Fruit fly (Drosophila melanogaster) whole organism, embryonic: ENCODE results near the gene HUWE1.
A peak's percentile ranks its signal among the peaks of the same experiment; 100 is the strongest.

Source experiments
- Asciz ChIP-seq: fragments of 200-800 bp; sonication (Bioruptor generic); optimal IDR thresholded peaks from 2 replicates; lab custom pipeline; 2017; ENCODE audit warnings: missing biosample characterization, mild to moderate bottlenecking, missing genetic modification characterization, missing genetic modification reagents
- CG1024 ChIP-seq: fragments of 200-800 bp; sonication (Bioruptor generic); IDR thresholded peaks from 2 replicates; pipeline ENCODE4 v1.3.6; 2022; ENCODE audit warnings: missing biosample characterization, missing genetic modification characterization
- CG10267 ChIP-seq: fragments of 200-800 bp; sonication (Bioruptor generic); optimal IDR thresholded peaks from 2 replicates; lab custom pipeline; 2018; ENCODE audit warnings: missing biosample characterization, mild to moderate bottlenecking, missing genetic modification characterization, moderate library complexity
- CG10565 ChIP-seq: fragments of 200-800 bp; sonication (Bioruptor generic); optimal IDR thresholded peaks from 3 replicates; lab custom pipeline; 2016; ENCODE audit warnings: missing biosample characterization, mild to moderate bottlenecking, missing genetic modification characterization
- CG11723 ChIP-seq: fragments of 200-800 bp; sonication (Bioruptor generic); optimal IDR thresholded peaks from 2 replicates; lab custom pipeline; 2017; ENCODE audit warnings: missing biosample characterization, mild to moderate bottlenecking, missing genetic modification characterization
- CG12219 ChIP-seq: fragments of 200-800 bp; sonication (Bioruptor generic); optimal IDR thresholded peaks from 3 replicates; lab custom pipeline; 2018; ENCODE audit warnings: missing biosample characterization, mild to moderate bottlenecking, missing genetic modification characterization
- CG13624 ChIP-seq: fragments of 200-800 bp; sonication (Bioruptor generic); optimal IDR thresholded peaks from 2 replicates; lab custom pipeline; 2016; ENCODE audit warnings: missing biosample characterization, missing genetic modification characterization
- CG14710 ChIP-seq: fragments of 200-800 bp; sonication (Bioruptor generic); optimal IDR thresholded peaks from 3 replicates; lab custom pipeline; 2019; ENCODE audit warnings: missing biosample characterization, mild to moderate bottlenecking, missing genetic modification characterization, moderate library complexity
- CG14860 ChIP-seq: fragments of 200-800 bp; sonication (Bioruptor generic); IDR thresholded peaks from 3 replicates; pipeline ENCODE4 v1.3.6; 2022; ENCODE audit warnings: missing biosample characterization, missing genetic modification characterization; ENCODE audit not compliant: partially characterized antibody
- CG15073 ChIP-seq: fragments of 200-800 bp; sonication (Bioruptor generic); optimal IDR thresholded peaks from 2 replicates; lab custom pipeline; 2016; ENCODE audit warnings: missing biosample characterization, missing genetic modification characterization
- CG16779 ChIP-seq: fragments of 200-800 bp; sonication (Bioruptor generic); IDR thresholded peaks from 2 replicates; pipeline ENCODE4 v1.3.6; 2022; ENCODE audit warnings: missing biosample characterization, missing genetic modification characterization
- CG17912 ChIP-seq: fragments of 200-800 bp; sonication (Bioruptor generic); optimal IDR thresholded peaks from 2 replicates; lab custom pipeline; 2018; ENCODE audit warnings: missing biosample characterization, mild to moderate bottlenecking, missing genetic modification characterization
- CG18599 ChIP-seq: fragments of 200-800 bp; sonication (Bioruptor generic); optimal IDR thresholded peaks from 3 replicates; lab custom pipeline; 2017; ENCODE audit warnings: missing biosample characterization, missing genetic modification characterization, mild to moderate bottlenecking, moderate library complexity, missing genetic modification reagents
- CG2199 ChIP-seq: fragments of 200-800 bp; sonication (Bioruptor generic); IDR thresholded peaks from 3 replicates; pipeline ENCODE4 v1.3.6; 2022; ENCODE audit warnings: missing biosample characterization, missing genetic modification characterization
- CG3281 ChIP-seq: fragments of 200-800 bp; sonication (Bioruptor generic); optimal IDR thresholded peaks from 3 replicates; lab custom pipeline; 2017; ENCODE audit warnings: missing biosample characterization, mild to moderate bottlenecking, missing genetic modification characterization
- CG34422 ChIP-seq: fragments of 200-800 bp; sonication (Bioruptor generic); IDR thresholded peaks from 3 replicates; pipeline ENCODE4 v1.3.6; 2022; ENCODE audit warnings: missing biosample characterization, missing genetic modification characterization
- CG3838 ChIP-seq: fragments of 200-800 bp; sonication (Bioruptor generic); optimal IDR thresholded peaks from 3 replicates; lab custom pipeline; 2016; ENCODE audit warnings: missing biosample characterization, missing genetic modification characterization
- CG4360 ChIP-seq: fragments of 200-800 bp; sonication (Bioruptor generic); IDR thresholded peaks from 2 replicates; pipeline ENCODE4 v1.3.6; 2022; ENCODE audit warnings: missing biosample characterization, missing genetic modification characterization
- CG7928 ChIP-seq: fragments of 200-800 bp; sonication (Bioruptor generic); optimal IDR thresholded peaks from 2 replicates; lab custom pipeline; 2017; ENCODE audit warnings: missing biosample characterization, mild to moderate bottlenecking, missing genetic modification characterization
- CG8290 ChIP-seq, 3 experiments: fragments of 200-800 bp; sonication (Bioruptor generic); optimal IDR thresholded peaks; 2 replicates each; lab custom pipeline; 2016 to 2019; ENCODE audit warnings: missing biosample characterization in 3 of 3, missing genetic modification characterization in 3 of 3, mild to moderate bottlenecking in 2 of 3, moderate library complexity in 1 of 3
- D19A ChIP-seq: fragments of 200-800 bp; optimal IDR thresholded peaks from 3 replicates; lab custom pipeline; 2019; ENCODE audit warnings: missing biosample characterization, mild to moderate bottlenecking, missing genetic modification characterization, moderate library complexity
- Dip2 ChIP-seq: fragments of 200-800 bp; sonication (Bioruptor generic); IDR thresholded peaks from 2 replicates; pipeline ENCODE4 v1.3.6; 2022; ENCODE audit warnings: missing biosample characterization, missing genetic modification characterization
- Elba2 ChIP-seq: fragments of 200-800 bp; sonication (Bioruptor generic); optimal IDR thresholded peaks from 3 replicates; lab custom pipeline; 2016; ENCODE audit warnings: missing biosample characterization, missing genetic modification characterization
- Fer3 ChIP-seq: fragments of 200-800 bp; sonication (Bioruptor generic); optimal IDR thresholded peaks from 2 replicates; lab custom pipeline; 2018; ENCODE audit warnings: missing biosample characterization, mild to moderate bottlenecking, missing genetic modification characterization, moderate library complexity
- Gsc ChIP-seq: fragments of 200-800 bp; sonication (Bioruptor generic); IDR thresholded peaks from 2 replicates; pipeline ENCODE4 v1.3.6; 2022; ENCODE audit warnings: missing biosample characterization, missing genetic modification characterization
- HLH4C ChIP-seq: fragments of 200-800 bp; sonication (Bioruptor generic); IDR thresholded peaks from 3 replicates; pipeline ENCODE4 v1.3.6; 2022; ENCODE audit warnings: missing biosample characterization, missing genetic modification characterization; ENCODE audit not compliant: partially characterized antibody
- HLHmδ ChIP-seq: fragments of 200-800 bp; sonication (Bioruptor generic); optimal IDR thresholded peaks from 2 replicates; lab custom pipeline; 2018; ENCODE audit warnings: missing biosample characterization, mild to moderate bottlenecking, missing genetic modification characterization, moderate library complexity
- Hmx ChIP-seq: fragments of 200-800 bp; sonication (Bioruptor generic); optimal IDR thresholded peaks from 2 replicates; lab custom pipeline; 2016; ENCODE audit warnings: missing biosample characterization, missing genetic modification characterization
- MBD-R2 ChIP-seq: fragments of 200-800 bp; sonication (Bioruptor generic); IDR thresholded peaks from 2 replicates; pipeline ENCODE4 v1.3.6; 2022; ENCODE audit warnings: missing biosample characterization, missing genetic modification characterization
- Med ChIP-seq: fragments of 200-800 bp; sonication (Bioruptor generic); peaks from one replicate; lab custom pipeline; 2016; ENCODE audit warnings: missing biosample characterization, missing genetic modification characterization, mild to moderate bottlenecking, inconsistent platforms, moderate library complexity
- Ptx1 ChIP-seq: fragments of 200-800 bp; sonication (Bioruptor generic); IDR thresholded peaks from 2 replicates; pipeline ENCODE4 v1.3.6; 2022; ENCODE audit warnings: missing biosample characterization, missing genetic modification characterization
- Scr ChIP-seq: fragments of 200-800 bp; sonication (Bioruptor generic); IDR thresholded peaks from 2 replicates; pipeline ENCODE4 v1.3.6; 2022; ENCODE audit warnings: missing biosample characterization, missing genetic modification characterization; ENCODE audit not compliant: partially characterized antibody
- Six4 ChIP-seq: fragments of 200-800 bp; sonication (Bioruptor generic); optimal IDR thresholded peaks from 2 replicates; lab custom pipeline; 2016; ENCODE audit warnings: missing biosample characterization, missing genetic modification characterization
- Xbp1 ChIP-seq: fragments of 200-800 bp; sonication (Bioruptor generic); optimal IDR thresholded peaks from 3 replicates; lab custom pipeline; 2016; ENCODE audit warnings: missing biosample characterization, mild to moderate bottlenecking, missing genetic modification characterization
- amos ChIP-seq: fragments of 200-800 bp; sonication (Bioruptor generic); IDR thresholded peaks from 2 replicates; pipeline ENCODE4 v1.3.6; 2022; ENCODE audit warnings: missing biosample characterization, missing genetic modification characterization; ENCODE audit not compliant: partially characterized antibody
- ato ChIP-seq: fragments of 200-800 bp; sonication (Bioruptor generic); IDR thresholded peaks from 2 replicates; pipeline ENCODE4 v1.3.6; 2022; ENCODE audit warnings: missing biosample characterization, missing genetic modification characterization; ENCODE audit not compliant: partially characterized antibody
- bowl ChIP-seq: fragments of 200-800 bp; sonication (Bioruptor generic); IDR thresholded peaks from 2 replicates; pipeline ENCODE4 v1.3.6; 2022; ENCODE audit warnings: missing biosample characterization, missing genetic modification characterization
- cad ChIP-seq: fragments of >200 bp; optimal IDR thresholded peaks from 2 replicates; lab custom pipeline; 2017; ENCODE audit warnings: missing biosample characterization, missing genetic modification characterization
- da ChIP-seq: fragments of 200-800 bp; sonication (Bioruptor generic); optimal IDR thresholded peaks from 2 replicates; lab custom pipeline; 2016; ENCODE audit warnings: missing biosample characterization, missing genetic modification characterization
- fru ChIP-seq: fragments of >200 bp; optimal IDR thresholded peaks from 2 replicates; lab custom pipeline; 2017
- gcm2 ChIP-seq: fragments of 200-800 bp; sonication (Bioruptor generic); optimal IDR thresholded peaks from 2 replicates; lab custom pipeline; 2016; ENCODE audit warnings: missing biosample characterization, missing genetic modification characterization
- ken ChIP-seq: fragments of 200-800 bp; sonication (Bioruptor generic); IDR thresholded peaks from 3 replicates; pipeline ENCODE4 v1.3.6; 2022; ENCODE audit warnings: missing biosample characterization, missing genetic modification characterization
- mam ChIP-seq: fragments of 200-800 bp; sonication (Bioruptor generic); optimal IDR thresholded peaks from 3 replicates; lab custom pipeline; 2016; ENCODE audit warnings: missing biosample characterization, missing genetic modification characterization
- prd ChIP-seq, 3 experiments: fragments of >200 bp in 2 of 3; fragments of 200-800 bp in 1 of 3; sonication (Bioruptor generic) in 1 of 3; optimal IDR thresholded peaks in 2 of 3; IDR thresholded peaks in 1 of 3; 2 replicates in 2 of 3; 3 replicates in 1 of 3; pipeline versions ENCODE4 v1.3.6 to Lab custom; 2017 to 2022; ENCODE audit warnings: missing biosample characterization in 1 of 3, missing genetic modification characterization in 1 of 3
- ssp ChIP-seq: fragments of 200-800 bp; sonication (Bioruptor generic); IDR thresholded peaks from 2 replicates; pipeline ENCODE4 v1.3.6; 2022; ENCODE audit warnings: missing biosample characterization, missing genetic modification characterization
- tgo ChIP-seq: fragments of 200-800 bp; sonication (Bioruptor generic); IDR thresholded peaks from 3 replicates; pipeline ENCODE4 v1.3.6; 2022; ENCODE audit warnings: missing biosample characterization, missing genetic modification characterization
- toy ChIP-seq: fragments of 200-800 bp; sonication (Bioruptor generic); IDR thresholded peaks from 2 replicates; pipeline ENCODE4 v1.3.6; 2022; ENCODE audit warnings: missing biosample characterization, missing genetic modification characterization
- trem ChIP-seq: fragments of 200-800 bp; optimal IDR thresholded peaks from 3 replicates; lab custom pipeline; 2019; ENCODE audit warnings: missing biosample characterization, mild to moderate bottlenecking, missing genetic modification characterization, moderate library complexity
- unc-4 ChIP-seq: fragments of 200-800 bp; sonication (Bioruptor generic); IDR thresholded peaks from 2 replicates; pipeline ENCODE4 v1.3.6; 2022; ENCODE audit warnings: missing biosample characterization, missing genetic modification characterization; ENCODE audit not compliant: partially characterized antibody
- vvl ChIP-seq: fragments of 200-800 bp; sonication (Bioruptor generic); IDR thresholded peaks from 2 replicates; pipeline ENCODE4 v1.3.6; 2022; ENCODE audit warnings: missing biosample characterization, missing genetic modification characterization

HUWE1 gene

DNA sequence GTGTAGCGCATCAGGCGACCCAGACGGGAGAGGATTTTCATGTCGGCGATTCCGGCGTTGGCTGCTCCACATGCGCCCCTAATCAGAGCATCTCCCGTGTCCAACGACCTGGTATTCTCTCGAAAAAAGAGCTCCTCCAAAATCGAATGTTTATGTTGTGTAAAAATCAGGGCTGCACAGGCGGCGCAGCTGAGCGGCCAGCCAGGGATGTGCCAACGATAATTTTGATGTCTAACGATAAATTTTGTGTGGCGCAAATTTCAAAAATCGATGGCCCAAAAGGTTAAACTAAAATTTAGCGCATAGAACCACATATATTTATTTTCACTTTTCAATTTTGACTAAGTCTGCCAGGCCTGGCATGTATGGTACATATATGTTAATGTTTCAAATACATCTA is 11.4 kb upstream of the HUWE1 start, which contains the start of gene CG9240 (continued):
- TF ChIP-seq CG14710 (tag; lab: Kevin White, UChicago) (peak; percentile 10), toy (GFP tag; lab: Robert Waterston, UW) (no peak), CG2199 (GFP tag; lab: Robert Waterston, UW) (no peak), CG18599 (no peak), CG15073 (GFP tag; lab: Kevin White, UChicago) (no peak), CG1024 (GFP tag; lab: Robert Waterston, UW) (no peak), trem (tag; lab: Kevin White, UChicago) (peak; percentile 5), CG13624 (GFP tag; lab: Kevin White, UChicago) (no peak), MBD-R2 (GFP tag; lab: Robert Waterston, UW) (peak; percentile 87), Gsc (no peak), prd (optimal IDR thresholded peaks at IDR 0.05; lab: Kevin White, UChicago) (no peak), prd (GFP tag; IDR thresholded peaks at IDR 0.05; lab: Robert Waterston, UW) (no peak), CG10267 (tag; lab: Kevin White, UChicago) (peak; percentile 4), CG16779 (GFP tag; lab: Robert Waterston, UW) (no peak), bowl (no peak), CG14860 (GFP tag; lab: Robert Waterston, UW) (no peak), CG3838 (GFP tag; lab: Kevin White, UChicago) (no peak), Six4 (GFP tag; lab: Kevin White, UChicago) (no peak), D19A (tag; lab: Kevin White, UChicago) (peak; percentile 2), CG10565 (no peak), Fer3 (tag; lab: Kevin White, UChicago) (no peak), CG17912 (GFP tag; lab: Kevin White, UChicago) (no peak), mam (GFP tag; lab: Kevin White, UChicago) (no peak), Med (GFP tag; lab: Kevin White, UChicago) (peak; percentile 66), Hmx (GFP tag; lab: Kevin White, UChicago) (no peak), ken (GFP tag; lab: Robert Waterston, UW) (no peak), amos (GFP tag; lab: Robert Waterston, UW) (peak; percentile 28; the same call in 1 of the 2 replicates), HLH4C (GFP tag; lab: Robert Waterston, UW) (peak; percentile 35; the same call in 1 of the 3 replicates), Scr (GFP tag; lab: Robert Waterston, UW) (peak; percentile 25; the same call in 1 of the 2 replicates), CG11723 (GFP tag; lab: Kevin White, UChicago) (no peak), Dip2 (GFP tag; lab: Robert Waterston, UW) (no peak), tgo (GFP tag; lab: Robert Waterston, UW) (no peak), Ptx1 (no peak), Elba2 (GFP tag; lab: Kevin White, UChicago) (no peak), unc-4 (GFP tag; lab: Robert Waterston, UW) (0 out of 2 replicates have a peak, but pooled peaks have one; percentile 21), CG34422 (GFP tag; lab: Robert Waterston, UW) (no peak), Asciz (GFP tag; lab: Kevin White, UChicago) (no peak), da (GFP tag; lab: Kevin White, UChicago) (no peak), Xbp1 (GFP tag; lab: Kevin White, UChicago) (no peak), CG8290 (GFP tag; optimal IDR thresholded peaks at IDR 0.05; lab: Kevin White, UChicago) (no peak), CG8290 (tag; optimal IDR thresholded peaks at IDR 0.05; lab: Kevin White, UChicago) (no peak), ssp (GFP tag; lab: Robert Waterston, UW) (no peak), fru (lab: Kevin White, UChicago) (no peak), CG12219 (GFP tag; lab: Kevin White, UChicago) (no peak), ato (GFP tag; lab: Robert Waterston, UW) (peak; percentile 22; the same call in 1 of the 2 replicates), gcm2 (GFP tag; lab: Kevin White, UChicago) (no peak), cad (no peak), CG3281 (GFP tag; lab: Kevin White, UChicago) (peak; percentile 25), CG7928 (GFP tag; lab: Kevin White, UChicago) (peak; percentile 98), vvl (GFP tag; lab: Robert Waterston, UW) (no peak), HLHmδ (GFP tag; lab: Kevin White, UChicago) (no peak), CG4360 (GFP tag; lab: Robert Waterston, UW) (no peak)
